Worm (Caenorhabditis elegans): ENCODE data around the gene fbxa-165.

- no peak for TF ChIP-seq pag-3 (tag; optimal IDR thresholded peaks at IDR 0.05; ENCODE audit: borderline replicate concordance)
- no peak for TF ChIP-seq ceh-18 (tag; optimal IDR thresholded peaks at IDR 0.05)
- TF ChIP-seq tbx-2 (tag; optimal IDR thresholded peaks at IDR 0.05): no peak
- no peak for TF ChIP-seq dve-1 (tag; optimal IDR thresholded peaks at IDR 0.05)
- no peak for TF ChIP-seq rnt-1 (tag; optimal IDR thresholded peaks at IDR 0.05)
- no peak for TF ChIP-seq F13H6.1 (tag; optimal IDR thresholded peaks at IDR 0.05)
- TF ChIP-seq Y22D7AL.16 (tag; optimal IDR thresholded peaks at IDR 0.05): no peak
- no peak for TF ChIP-seq lim-6 (tag; optimal IDR thresholded peaks at IDR 0.05)
- TF ChIP-seq fkh-10 (GFP tag; optimal IDR thresholded peaks at IDR 0.05): no peak
- no peak for TF ChIP-seq syd-9 (tag; optimal IDR thresholded peaks at IDR 0.05)
- no peak for TF ChIP-seq unc-86 (tag; optimal IDR thresholded peaks at IDR 0.05)
- no peak for TF ChIP-seq pha-4 (tag; optimal IDR thresholded peaks at IDR 0.05)
- no peak for TF ChIP-seq dmd-4 (tag; optimal IDR thresholded peaks at IDR 0.05; ENCODE audit: borderline replicate concordance)
Measured at ce11 chrII:1576030-1576429, 40.3 kb downstream of the fbxa-165 start, which contains the start of gene K05F6.10.

Data from whole organism, late embryonic.